Worm (Caenorhabditis elegans): ENCODE data around the gene F21C10.19.

Gene F21C10.19

DNA sequence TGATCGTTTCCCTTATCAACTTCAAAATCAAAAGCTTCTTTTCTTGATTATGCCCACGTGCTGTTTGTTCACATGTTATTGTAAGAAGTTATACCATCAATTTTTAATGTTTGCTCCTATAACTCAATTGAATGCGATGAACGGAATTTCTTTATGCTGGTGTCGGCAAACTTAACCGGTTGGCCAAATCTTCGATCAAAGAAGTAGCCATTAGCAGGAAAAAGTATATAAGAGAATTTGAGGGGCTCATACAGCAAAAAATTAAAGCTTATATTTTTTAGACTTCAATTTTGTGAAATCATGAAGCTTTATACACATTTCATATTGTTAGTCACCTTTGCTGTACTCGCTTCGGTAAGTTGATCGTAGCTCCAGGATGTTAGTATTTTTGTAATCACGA, 42.9 kb downstream of the F21C10.19 start, which contains the start of gene pqn-16:
TSS of gene pqn-16 (plus strand) at position 301 of the 400 bp plus-strand sequence.
- TF ChIP-seq mef-2 (tag; optimal IDR thresholded peaks at IDR 0.05): no peak
- TF ChIP-seq lsy-2 (tag; optimal IDR thresholded peaks at IDR 0.05): no peak
- no peak for TF ChIP-seq dsc-1 (tag; optimal IDR thresholded peaks at IDR 0.05)
- TF ChIP-seq ceh-63 (GFP tag; optimal IDR thresholded peaks at IDR 0.05): no peak
- TF ChIP-seq fkh-10 (GFP tag; optimal IDR thresholded peaks at IDR 0.05): no peak
- no peak for TF ChIP-seq nhr-237 (tag; optimal IDR thresholded peaks at IDR 0.05)
- no peak for TF ChIP-seq xbp-1 (tag; optimal IDR thresholded peaks at IDR 0.05)

DNA sequence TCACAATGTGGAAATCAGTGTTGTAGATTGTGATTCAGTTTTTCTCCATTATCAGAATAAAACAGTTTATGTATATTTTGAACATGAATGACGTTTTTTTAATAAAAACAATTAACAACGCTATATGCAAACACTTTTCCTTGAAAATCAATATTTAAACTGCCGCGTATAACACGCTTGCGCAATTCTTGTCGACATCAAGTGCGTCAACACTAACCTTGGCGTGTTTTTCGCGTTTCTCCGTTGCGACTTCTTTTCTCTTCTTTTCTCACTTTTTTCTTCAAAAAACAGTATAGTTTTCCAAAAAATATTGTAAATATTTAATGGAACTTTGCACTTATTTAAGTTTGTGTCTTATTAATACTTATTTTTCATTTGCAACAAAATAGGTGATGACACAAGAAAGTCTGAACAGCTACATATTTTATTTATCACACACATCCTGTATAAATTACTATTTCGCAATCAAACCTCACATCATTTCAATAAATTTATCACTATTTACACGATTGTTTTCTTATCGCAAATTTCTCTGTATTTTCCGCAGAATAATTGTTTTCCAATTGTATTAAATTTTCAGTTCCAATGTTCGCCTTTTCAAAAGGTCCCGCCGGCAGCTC, 44.5 kb downstream of the F21C10.19 start, which contains the start of gene spas-1:
TSS of gene spas-1 (plus strand) at position 572 of the 620 bp plus-strand sequence.
- TF ChIP-seq nhr-85 (tag): peak; percentile 95
- peak; percentile 78 for TF ChIP-seq lin-15B (tag; optimal IDR thresholded peaks at IDR 0.05)
- TF ChIP-seq nhr-19 (GFP tag; conservative IDR thresholded peaks at IDR 0.05): peak; percentile 92
- TF ChIP-seq nhr-77 (tag; optimal IDR thresholded peaks at IDR 0.05): peak; percentile 79
- peak; percentile 90 for TF ChIP-seq blmp-1 (tag; optimal IDR thresholded peaks at IDR 0.05)
- TF ChIP-seq zip-4 (GFP tag; optimal IDR thresholded peaks at IDR 0.05): peak; percentile 71
- no peak for TF ChIP-seq nhr-76 (tag; optimal IDR thresholded peaks at IDR 0.05)
- no peak for TF ChIP-seq mab-9 (GFP tag; IDR thresholded peaks at IDR 0.05)
- peak; percentile 32 for TF ChIP-seq mef-2 (tag; optimal IDR thresholded peaks at IDR 0.05)
- no peak for TF ChIP-seq ces-1 (GFP tag; optimal IDR thresholded peaks at IDR 0.05)
- no peak for TF ChIP-seq hlh-17 (GFP tag; optimal IDR thresholded peaks at IDR 0.05; ENCODE audit: borderline replicate concordance)
- TF ChIP-seq ceh-82 (tag; optimal IDR thresholded peaks at IDR 0.05): peak; percentile 76 to 91 (median 84)
- peak; percentile 83 for TF ChIP-seq jun-1 (tag; optimal IDR thresholded peaks at IDR 0.05)
- peak; percentile 46 for TF ChIP-seq pax-3 (tag; optimal IDR thresholded peaks at IDR 0.05)
- no peak for TF ChIP-seq C34B4.2 (tag; optimal IDR thresholded peaks at IDR 0.05)
- no peak for TF ChIP-seq nhr-12 (tag; optimal IDR thresholded peaks at IDR 0.05)
- TF ChIP-seq snpc-4 (tag; optimal IDR thresholded peaks at IDR 0.05): peak; percentile 91
- no peak for TF ChIP-seq nhr-84 (tag; optimal IDR thresholded peaks at IDR 0.05)
- TF ChIP-seq aly-2 (tag; optimal IDR thresholded peaks at IDR 0.05): peak; percentile 66
- 0 out of 2 replicates have a peak, but pooled peaks have one; percentile 36 for TF ChIP-seq ceh-88 (GFP tag; IDR thresholded peaks at IDR 0.05)
- peak; percentile 92 for TF ChIP-seq swsn-7 (tag; optimal IDR thresholded peaks at IDR 0.05)
- no peak for TF ChIP-seq alr-1 (tag; optimal IDR thresholded peaks at IDR 0.05; ENCODE audit: borderline replicate concordance)
- no peak for TF ChIP-seq nhr-237 (tag; optimal IDR thresholded peaks at IDR 0.05)
- no peak for TF ChIP-seq vab-15 (tag; optimal IDR thresholded peaks at IDR 0.05)
- TF ChIP-seq F16B12.6 (tag; optimal IDR thresholded peaks at IDR 0.05): peak; percentile 59
- TF ChIP-seq irx-1 (tag; optimal IDR thresholded peaks at IDR 0.05): peak; percentile 79
- TF ChIP-seq unc-62 (GFP tag; optimal IDR thresholded peaks at IDR 0.05): peak; percentile 42
- TF ChIP-seq nhr-90 (tag; optimal IDR thresholded peaks at IDR 0.05; ENCODE audit: poor library complexity): peak; percentile 92
- peak; percentile 84 for TF ChIP-seq nhr-11 (tag; optimal IDR thresholded peaks at IDR 0.05)
- TF ChIP-seq ceh-8 (GFP tag; optimal IDR thresholded peaks at IDR 0.05): peak; percentile 68
- TF ChIP-seq nhr-28 (tag; optimal IDR thresholded peaks at IDR 0.05): no peak
- no peak for TF ChIP-seq ceh-90 (tag; optimal IDR thresholded peaks at IDR 0.05)
- peak; percentile 97 for TF ChIP-seq nhr-20 (tag; optimal IDR thresholded peaks at IDR 0.05)
- TF ChIP-seq lir-3 (tag; optimal IDR thresholded peaks at IDR 0.05; ENCODE audit: poor library complexity): peak; percentile 66
- TF ChIP-seq grh-1 (GFP tag; IDR thresholded peaks at IDR 0.05): peak; percentile 81
- peak; percentile 94 for TF ChIP-seq nhr-47 (tag; optimal IDR thresholded peaks at IDR 0.05)
- peak; percentile 92 to 93 for TF ChIP-seq lsy-2 (tag; optimal IDR thresholded peaks at IDR 0.05)
- no peak for TF ChIP-seq ceh-63 (GFP tag; optimal IDR thresholded peaks at IDR 0.05)
- TF ChIP-seq nhr-71 (tag; optimal IDR thresholded peaks at IDR 0.05): peak; percentile 95
- TF ChIP-seq fkh-4 (tag; optimal IDR thresholded peaks at IDR 0.05; ENCODE audit: borderline replicate concordance): no peak
- TF ChIP-seq tbx-2 (tag; optimal IDR thresholded peaks at IDR 0.05): peak; percentile 92
- peak; percentile 98 for TF ChIP-seq dpl-1 (GFP tag; optimal IDR thresholded peaks at IDR 0.05)
- peak; percentile 88 for TF ChIP-seq skn-1 (tag; optimal IDR thresholded peaks at IDR 0.05)
- peak; percentile 88 for TF ChIP-seq unc-86 (tag; optimal IDR thresholded peaks at IDR 0.05)
- peak; percentile 37 for TF ChIP-seq fkh-10 (GFP tag; optimal IDR thresholded peaks at IDR 0.05)
- TF ChIP-seq unc-30 (tag; optimal IDR thresholded peaks at IDR 0.05): peak; percentile 42
- no peak for TF ChIP-seq hpl-2 (GFP tag; optimal IDR thresholded peaks at IDR 0.05)

Measured in whole organism, L1 larva.